Worm (Caenorhabditis elegans): ENCODE results near the gene arrd-7.

ce11 chrII:12098716-12099115 lies 36.3 kb upstream of the arrd-7 start:
- TF ChIP-seq aly-2 (tag; optimal IDR thresholded peaks at IDR 0.05) (no peak), ama-1 (optimal IDR thresholded peaks at IDR 0.05) (no peak), fkh-10 (GFP tag; optimal IDR thresholded peaks at IDR 0.05) (no peak), nhr-11 (tag; optimal IDR thresholded peaks at IDR 0.05) (no peak), pha-4 (tag; optimal IDR thresholded peaks at IDR 0.05) (no peak), lsy-12 (tag; optimal IDR thresholded peaks at IDR 0.05) (no peak)

Data from whole organism, L3 larva.